Worm (Caenorhabditis elegans): Measurements from ENCODE around the gene M18.3.

ce11 chrIV:12145681-12146080, 40.0 kb downstream of the M18.3 start, which contains the start of gene B0001.3:
- TF ChIP-seq dpl-1 (GFP tag; optimal IDR thresholded peaks at IDR 0.05) (no peak), zim-3 (tag; optimal IDR thresholded peaks at IDR 0.05) (no peak), egl-44 (GFP tag; IDR thresholded peaks at IDR 0.05) (no peak)
